Fruit fly (Drosophila melanogaster) whole organism, embryonic: ENCODE data around the gene CG5399.

Experiments
- Adf1 ChIP-seq: fragments of 200-800 bp; sonication (Bioruptor generic); IDR thresholded peaks from 2 replicates; pipeline ENCODE4 v1.3.6; 2022; ENCODE audit warnings: missing biosample characterization, missing genetic modification characterization
- B-H2 ChIP-seq: fragments of 200-800 bp; sonication (Bioruptor generic); optimal IDR thresholded peaks from 2 replicates; lab custom pipeline; 2018; ENCODE audit warnings: missing biosample characterization, mild to moderate bottlenecking, missing genetic modification characterization
- CG10654 ChIP-seq: fragments of 200-800 bp; sonication (Bioruptor generic); optimal IDR thresholded peaks from 2 replicates; lab custom pipeline; 2016; ENCODE audit warnings: missing biosample characterization, missing genetic modification characterization
- CG12219 ChIP-seq: fragments of 200-800 bp; sonication (Bioruptor generic); optimal IDR thresholded peaks from 3 replicates; lab custom pipeline; 2018; ENCODE audit warnings: missing biosample characterization, mild to moderate bottlenecking, missing genetic modification characterization
- CG1233 ChIP-seq: fragments of 200-800 bp; sonication (Bioruptor generic); optimal IDR thresholded peaks from 4 replicates; lab custom pipeline; 2018; ENCODE audit warnings: missing biosample characterization, mild to moderate bottlenecking, missing genetic modification characterization
- CG14860 ChIP-seq: fragments of 200-800 bp; sonication (Bioruptor generic); IDR thresholded peaks from 3 replicates; pipeline ENCODE4 v1.3.6; 2022; ENCODE audit warnings: missing biosample characterization, missing genetic modification characterization; ENCODE audit not compliant: partially characterized antibody
- CG18476 ChIP-seq: fragments of 200-800 bp; sonication (Bioruptor generic); optimal IDR thresholded peaks from 2 replicates; lab custom pipeline; 2016; ENCODE audit warnings: missing biosample characterization, mild to moderate bottlenecking, missing genetic modification characterization
- CG2875 ChIP-seq: fragments of 200-800 bp; sonication (Bioruptor generic); optimal IDR thresholded peaks from 2 replicates; lab custom pipeline; 2017; ENCODE audit warnings: missing biosample characterization, mild to moderate bottlenecking, missing genetic modification characterization, missing genetic modification reagents
- CG30431 ChIP-seq: fragments of 200-800 bp; sonication (Bioruptor generic); optimal IDR thresholded peaks from 2 replicates; lab custom pipeline; 2017; ENCODE audit warnings: missing biosample characterization, missing genetic modification characterization
- CG33557 ChIP-seq: fragments of 200-800 bp; sonication (Bioruptor generic); optimal IDR thresholded peaks from 2 replicates; lab custom pipeline; 2019; ENCODE audit warnings: missing biosample characterization, mild to moderate bottlenecking, missing genetic modification characterization, moderate library complexity
- CG34422 ChIP-seq: fragments of 200-800 bp; sonication (Bioruptor generic); IDR thresholded peaks from 3 replicates; pipeline ENCODE4 v1.3.6; 2022; ENCODE audit warnings: missing biosample characterization, missing genetic modification characterization
- CG4282 ChIP-seq: fragments of 200-800 bp; sonication (Bioruptor generic); optimal IDR thresholded peaks from 2 replicates; lab custom pipeline; 2016; ENCODE audit warnings: missing biosample characterization, missing genetic modification characterization
- CG4820 ChIP-seq: fragments of 200-800 bp; sonication (Bioruptor generic); optimal IDR thresholded peaks from 3 replicates; lab custom pipeline; 2016; ENCODE audit warnings: missing biosample characterization, missing genetic modification characterization
- CG6272 ChIP-seq: fragments of 200-800 bp; sonication (Bioruptor generic); IDR thresholded peaks from 2 replicates; pipeline ENCODE4 v1.3.6; 2022; ENCODE audit warnings: missing biosample characterization, missing genetic modification characterization
- CG8924 ChIP-seq: fragments of 200-800 bp; optimal IDR thresholded peaks from 3 replicates; lab custom pipeline; 2019; ENCODE audit warnings: missing biosample characterization, mild to moderate bottlenecking, missing genetic modification characterization, moderate library complexity
- CG9609 ChIP-seq: fragments of 200-800 bp; sonication (Bioruptor generic); optimal IDR thresholded peaks from 3 replicates; lab custom pipeline; 2016; ENCODE audit warnings: missing biosample characterization, missing genetic modification characterization
- CoRest ChIP-seq: fragments of 200-800 bp; sonication (Bioruptor generic); optimal IDR thresholded peaks from 3 replicates; lab custom pipeline; 2018; ENCODE audit warnings: missing biosample characterization, mild to moderate bottlenecking, missing genetic modification characterization, moderate library complexity
- Ets97D ChIP-seq: fragments of 200-800 bp; sonication (Bioruptor generic); optimal IDR thresholded peaks from 3 replicates; lab custom pipeline; 2016; ENCODE audit warnings: missing biosample characterization, missing genetic modification characterization
- HLH54F ChIP-seq: fragments of 200-800 bp; sonication (Bioruptor generic); optimal IDR thresholded peaks from 3 replicates; lab custom pipeline; 2016; ENCODE audit warnings: missing biosample characterization, missing genetic modification characterization
- Hmr ChIP-seq: fragments of 200-800 bp; sonication (Bioruptor generic); optimal IDR thresholded peaks from 3 replicates; lab custom pipeline; 2017; ENCODE audit warnings: mild to moderate bottlenecking, missing biosample characterization, missing genetic modification reagents, missing genetic modification characterization
- Med ChIP-seq: fragments of 200-800 bp; sonication (Bioruptor generic); peaks from one replicate; lab custom pipeline; 2016; ENCODE audit warnings: missing biosample characterization, missing genetic modification characterization, mild to moderate bottlenecking, inconsistent platforms, moderate library complexity
- NC2α ChIP-seq: fragments of 200-800 bp; sonication (Bioruptor generic); optimal IDR thresholded peaks from 2 replicates; lab custom pipeline; 2016; ENCODE audit warnings: missing biosample characterization, missing genetic modification characterization
- Oaz ChIP-seq: fragments of 200-800 bp; sonication (Bioruptor generic); IDR thresholded peaks from 2 replicates; pipeline ENCODE4 v1.3.6; 2022; ENCODE audit warnings: missing biosample characterization, missing genetic modification characterization
- Oli ChIP-seq: fragments of 200-800 bp; sonication (Bioruptor generic); optimal IDR thresholded peaks from 2 replicates; lab custom pipeline; 2018; ENCODE audit warnings: missing biosample characterization, mild to moderate bottlenecking, missing genetic modification characterization, moderate library complexity
- Opbp ChIP-seq: fragments of 200-800 bp; sonication (Bioruptor generic); IDR thresholded peaks from 3 replicates; pipeline ENCODE4 v1.3.6; 2022; ENCODE audit warnings: missing biosample characterization, missing genetic modification characterization; ENCODE audit not compliant: partially characterized antibody
- Pdp1 ChIP-seq, 2 experiments: fragments of 200-800 bp; sonication (Bioruptor generic); optimal IDR thresholded peaks; 3 replicates each; lab custom pipeline; 2016; ENCODE audit warnings: missing biosample characterization in 2 of 2, missing genetic modification characterization in 2 of 2, mild to moderate bottlenecking in 1 of 2, moderate library complexity in 1 of 2
- Rfx ChIP-seq: fragments of 200-800 bp; sonication (Bioruptor generic); IDR thresholded peaks from 2 replicates; pipeline ENCODE4 v1.3.6; 2022; ENCODE audit warnings: missing biosample characterization, missing genetic modification characterization
- Sox102F ChIP-seq: fragments of 200-800 bp; sonication (Bioruptor generic); optimal IDR thresholded peaks from 2 replicates; lab custom pipeline; 2018; ENCODE audit warnings: missing biosample characterization, mild to moderate bottlenecking, missing genetic modification characterization, moderate library complexity
- ap ChIP-seq: fragments of 200-800 bp; sonication (Bioruptor generic); IDR thresholded peaks from 2 replicates; pipeline ENCODE4 v1.3.6; 2022; ENCODE audit warnings: missing biosample characterization, missing genetic modification characterization
- ara ChIP-seq: fragments of 200-800 bp; sonication (Bioruptor generic); IDR thresholded peaks from 2 replicates; pipeline ENCODE4 v1.3.6; 2022; ENCODE audit warnings: missing biosample characterization, missing genetic modification characterization
- ato ChIP-seq: fragments of 200-800 bp; sonication (Bioruptor generic); IDR thresholded peaks from 2 replicates; pipeline ENCODE4 v1.3.6; 2022; ENCODE audit warnings: missing biosample characterization, missing genetic modification characterization; ENCODE audit not compliant: partially characterized antibody
- az2 ChIP-seq: fragments of 200-800 bp; sonication (Bioruptor generic); optimal IDR thresholded peaks from 3 replicates; lab custom pipeline; 2016; ENCODE audit warnings: missing biosample characterization, missing genetic modification characterization
- dpn ChIP-seq, 2 experiments: fragments of 200-800 bp; sonication (Bioruptor generic); optimal IDR thresholded peaks; 3 replicates each; lab custom pipeline; 2016; ENCODE audit warnings: missing biosample characterization in 2 of 2, missing genetic modification characterization in 2 of 2
- eve ChIP-seq, 2 experiments: fragments of >200 bp; optimal IDR thresholded peaks; 2 replicates each; lab custom pipeline; 2017; ENCODE audit warnings: missing biosample characterization in 2 of 2, missing genetic modification characterization in 2 of 2
- fd96Cb ChIP-seq: fragments of 200-800 bp; sonication (Bioruptor generic); optimal IDR thresholded peaks from 2 replicates; lab custom pipeline; 2018; ENCODE audit warnings: missing biosample characterization, mild to moderate bottlenecking, missing genetic modification characterization, moderate library complexity
- gem ChIP-seq: fragments of 200-800 bp; sonication (Bioruptor generic); optimal IDR thresholded peaks from 2 replicates; lab custom pipeline; 2019; ENCODE audit warnings: missing biosample characterization, mild to moderate bottlenecking, missing genetic modification characterization, moderate library complexity
- lbe ChIP-seq: fragments of 200-800 bp; sonication (Bioruptor generic); optimal IDR thresholded peaks from 2 replicates; lab custom pipeline; 2016; ENCODE audit warnings: missing biosample characterization, mild to moderate bottlenecking, missing genetic modification characterization
- lola ChIP-seq, 3 experiments: fragments of >200 bp in 2 of 3; fragments of 200-800 bp in 1 of 3; sonication (Bioruptor generic) in 1 of 3; optimal IDR thresholded peaks; 2 replicates each; lab custom pipeline; 2017 to 2019; ENCODE audit warnings: missing biosample characterization in 3 of 3, missing genetic modification characterization in 3 of 3, mild to moderate bottlenecking in 1 of 3, moderate library complexity in 1 of 3
- mam ChIP-seq: fragments of 200-800 bp; sonication (Bioruptor generic); optimal IDR thresholded peaks from 3 replicates; lab custom pipeline; 2016; ENCODE audit warnings: missing biosample characterization, missing genetic modification characterization
- org-1 ChIP-seq: fragments of 200-800 bp; sonication (Bioruptor generic); optimal IDR thresholded peaks from 2 replicates; lab custom pipeline; 2017; ENCODE audit warnings: missing biosample characterization, missing genetic modification characterization
- row ChIP-seq: fragments of 200-800 bp; sonication (Bioruptor generic); IDR thresholded peaks from 3 replicates; pipeline ENCODE4 v1.3.6; 2022; ENCODE audit warnings: missing biosample characterization, missing genetic modification characterization
- seq ChIP-seq: fragments of 200-800 bp; sonication (Bioruptor generic); IDR thresholded peaks from 2 replicates; pipeline ENCODE4 v1.3.6; 2022; ENCODE audit warnings: missing biosample characterization, missing genetic modification characterization
- sim ChIP-seq: fragments of 200-800 bp; sonication (Bioruptor generic); IDR thresholded peaks from 2 replicates; pipeline ENCODE4 v1.3.6; 2022; ENCODE audit warnings: missing biosample characterization, missing genetic modification characterization
- sisA ChIP-seq: fragments of 200-800 bp; sonication (Bioruptor generic); IDR thresholded peaks from 2 replicates; pipeline ENCODE4 v1.3.6; 2022; ENCODE audit warnings: missing biosample characterization, missing genetic modification characterization
- so ChIP-seq: fragments of 200-800 bp; sonication (Bioruptor generic); IDR thresholded peaks from 3 replicates; pipeline ENCODE4 v1.3.6; 2022; ENCODE audit warnings: missing biosample characterization, missing genetic modification characterization
- tin ChIP-seq: fragments of 200-800 bp; sonication (Bioruptor generic); optimal IDR thresholded peaks from 3 replicates; lab custom pipeline; 2016; ENCODE audit warnings: missing biosample characterization, missing genetic modification characterization
- tup ChIP-seq: fragments of 200-800 bp; sonication (Bioruptor generic); optimal IDR thresholded peaks from 2 replicates; lab custom pipeline; 2016; ENCODE audit warnings: missing biosample characterization, mild to moderate bottlenecking, missing genetic modification characterization, moderate library complexity
- zen ChIP-seq: fragments of 200-800 bp; sonication (Bioruptor generic); optimal IDR thresholded peaks from 3 replicates; lab custom pipeline; 2018; ENCODE audit warnings: missing biosample characterization, mild to moderate bottlenecking, missing genetic modification characterization, moderate library complexity
- zfh2 ChIP-seq: fragments of 200-800 bp; sonication (Bioruptor generic); optimal IDR thresholded peaks from 2 replicates; lab custom pipeline; 2016; ENCODE audit warnings: missing biosample characterization, missing genetic modification characterization

Gene CG5399

dm6 chr3R:15651770-15652410, 43.2 kb upstream of the CG5399 start (continued):
- TF ChIP-seq CG6272 (GFP tag; lab: Robert Waterston, UW) (0 out of 2 replicates have a peak, but pooled peaks have one; percentile 35), az2 (GFP tag; lab: Kevin White, UChicago) (peak; percentile 38), CG34422 (GFP tag; lab: Robert Waterston, UW) (peak; percentile 42; the same call in 1 of the 3 replicates), zen (tag; lab: Kevin White, UChicago) (peak; percentile 75), seq (GFP tag; lab: Robert Waterston, UW) (no peak), tup (GFP tag; lab: Kevin White, UChicago) (no peak), Sox102F (GFP tag; lab: Kevin White, UChicago) (peak; percentile 32), ap (0 out of 2 replicates have a peak, but pooled peaks have one; percentile 15), Adf1 (no peak), CG2875 (GFP tag; lab: Kevin White, UChicago) (peak; percentile 36), fd96Cb (tag; lab: Kevin White, UChicago) (peak; percentile 75), lbe (GFP tag; lab: Kevin White, UChicago) (peak; percentile 75), Ets97D (GFP tag; lab: Kevin White, UChicago) (peak; percentile 13), tin (GFP tag; lab: Kevin White, UChicago) (peak; percentile 39), eve (GFP tag; optimal IDR thresholded peaks at IDR 0.05; lab: Kevin White, UChicago) (peak in 1 of 2 experiments; percentile 83), Rfx (GFP tag; lab: Robert Waterston, UW) (no peak), CG1233 (GFP tag; lab: Kevin White, UChicago) (peak; percentile 4), CG30431 (GFP tag; lab: Kevin White, UChicago) (peak; percentile 33), CG8924 (tag; lab: Kevin White, UChicago) (peak; percentile 14), CG33557 (GFP tag; lab: Kevin White, UChicago) (peak; percentile 34), row (GFP tag; lab: Robert Waterston, UW) (peak; percentile 52; the same call in 2 of the 3 replicates), CG4282 (peak; percentile 45), CG18476 (GFP tag; lab: Kevin White, UChicago) (peak; percentile 35), Hmr (GFP tag; lab: Kevin White, UChicago) (no peak), dpn (GFP tag; optimal IDR thresholded peaks at IDR 0.05; lab: Kevin White, UChicago) (peak in 1 of 2 experiments; percentile 50), CG9609 (peak; percentile 41), Med (GFP tag; lab: Kevin White, UChicago) (peak; percentile 35), mam (GFP tag; lab: Kevin White, UChicago) (peak; percentile 13), B-H2 (no peak), sisA (GFP tag; lab: Robert Waterston, UW) (peak; percentile 71), Oaz (GFP tag; lab: Robert Waterston, UW) (no peak), CG10654 (GFP tag; lab: Kevin White, UChicago) (peak; percentile 27), CG4820 (GFP tag; lab: Kevin White, UChicago) (peak; percentile 56), NC2α (GFP tag; lab: Kevin White, UChicago) (no peak), lola (GFP tag; optimal IDR thresholded peaks at IDR 0.05; lab: Kevin White, UChicago) (peak in 1 of 3 experiments; percentile 47), Pdp1 (GFP tag; optimal IDR thresholded peaks at IDR 0.05; lab: Kevin White, UChicago) (peak; percentile 52 to 74), sim (GFP tag; lab: Robert Waterston, UW) (peak; percentile 67), so (GFP tag; lab: Robert Waterston, UW) (0 out of 3 replicates have a peak, but pooled peaks have one; percentile 28), Oli (tag; lab: Kevin White, UChicago) (peak; percentile 33), ato (GFP tag; lab: Robert Waterston, UW) (no peak), CG14860 (GFP tag; lab: Robert Waterston, UW) (0 out of 3 replicates have a peak, but pooled peaks have one; percentile 17), HLH54F (GFP tag; lab: Kevin White, UChicago) (no peak), ara (GFP tag; lab: Robert Waterston, UW) (peak; percentile 70), CG12219 (GFP tag; lab: Kevin White, UChicago) (peak; percentile 29), zfh2 (GFP tag; lab: Kevin White, UChicago) (no peak), org-1 (GFP tag; lab: Kevin White, UChicago) (peak; percentile 28), gem (tag; lab: Kevin White, UChicago) (peak; percentile 59), CoRest (peak; percentile 5), Opbp (0 out of 3 replicates have a peak, but pooled peaks have one; percentile 18)
